Fruit fly (Drosophila melanogaster): ENCODE results near the gene ninaE.

- TF ChIP-seq CG8478 (optimal IDR thresholded peaks at IDR 0.05) (no peak), pan (optimal IDR thresholded peaks at IDR 0.05) (no peak), EcR (GFP tag; optimal IDR thresholded peaks at IDR 0.05) (no peak), Dll (optimal IDR thresholded peaks at IDR 0.05) (no peak), psq (optimal IDR thresholded peaks at IDR 0.05) (no peak), usp (GFP tag; optimal IDR thresholded peaks at IDR 0.05) (no peak)
Measured at dm6 chr3R:19860996-19861719, 26.8 kb downstream of the ninaE start, which contains the start of the genes Ire1 and Mrm2.
